Fruit fly (Drosophila melanogaster): ENCODE results near the gene Gss2.

Gene Gss2

dm6 chrX:17907184-17908006 lies 7.9 kb downstream of the Gss2 start, which contains the start of the genes CG7772 and Vps4 (continued):
- no peak for TF ChIP-seq ac (GFP tag; optimal IDR thresholded peaks at IDR 0.05)
- peak; percentile 85 for TF ChIP-seq MESR4 (GFP tag; optimal IDR thresholded peaks at IDR 0.05)
- no peak for TF ChIP-seq Mad (GFP tag; optimal IDR thresholded peaks at IDR 0.05)
- TF ChIP-seq Sry-β (GFP tag; optimal IDR thresholded peaks at IDR 0.05) = peak; percentile 84
- peak; percentile 91 for TF ChIP-seq CG17359 (tag; optimal IDR thresholded peaks at IDR 0.05)
- no peak for TF ChIP-seq corto (GFP tag; optimal IDR thresholded peaks at IDR 0.05)
- TF ChIP-seq cad (GFP tag; optimal IDR thresholded peaks at IDR 0.05) = no peak
- TF ChIP-seq crp (GFP tag; optimal IDR thresholded peaks at IDR 0.05) = peak in 1 of 2 experiments; percentile 12
- TF ChIP-seq stwl (tag; optimal IDR thresholded peaks at IDR 0.05) = peak; percentile 13
- TF ChIP-seq CG5180 (GFP tag; optimal IDR thresholded peaks at IDR 0.05) = no peak
- TF ChIP-seq Elba2 (GFP tag; optimal IDR thresholded peaks at IDR 0.05) = no peak
- peak; percentile 64 for TF ChIP-seq CG2116 (GFP tag; optimal IDR thresholded peaks at IDR 0.05)
- TF ChIP-seq CG10543 (GFP tag; optimal IDR thresholded peaks at IDR 0.05) = no peak
- TF ChIP-seq CG11560 (tag; IDR thresholded peaks at IDR 0.05) = no peak
- peak; percentile 58 for TF ChIP-seq Dref (GFP tag; IDR thresholded peaks at IDR 0.05)
- no peak for TF ChIP-seq CG9727 (GFP tag; optimal IDR thresholded peaks at IDR 0.05)
- TF ChIP-seq salm (tag; optimal IDR thresholded peaks at IDR 0.05) = no peak
- TF ChIP-seq amos (GFP tag; IDR thresholded peaks at IDR 0.05; ENCODE audit: partially characterized antibody) = peak; percentile 14; the same call in 1 of the 2 replicates
- no peak for TF ChIP-seq HLH4C (GFP tag; IDR thresholded peaks at IDR 0.05; ENCODE audit: partially characterized antibody)
- no peak for TF ChIP-seq CG30403 (GFP tag; optimal IDR thresholded peaks at IDR 0.05)
- no peak for TF ChIP-seq CG15269 (tag; optimal IDR thresholded peaks at IDR 0.05)
- no peak for TF ChIP-seq rib (GFP tag; IDR thresholded peaks at IDR 0.05)
- TF ChIP-seq CG15696 (tag; optimal IDR thresholded peaks at IDR 0.05) = no peak
- peak; percentile 40 for TF ChIP-seq CG15514 (GFP tag; optimal IDR thresholded peaks at IDR 0.05)
- no peak for TF ChIP-seq Taf1 (GFP tag; IDR thresholded peaks at IDR 0.05)
- TF ChIP-seq CG15479 (GFP tag; optimal IDR thresholded peaks at IDR 0.05) = no peak
- no peak for TF ChIP-seq HLH3B (GFP tag; IDR thresholded peaks at IDR 0.05)
- no peak for TF ChIP-seq Spps (tag; optimal IDR thresholded peaks at IDR 0.05)
- TF ChIP-seq dimm (GFP tag; IDR thresholded peaks at IDR 0.05) = no peak
- TF ChIP-seq CG42726 (GFP tag; IDR thresholded peaks at IDR 0.05; ENCODE audit: partially characterized antibody) = no peak
- TF ChIP-seq Dad (GFP tag; optimal IDR thresholded peaks at IDR 0.05) = no peak
- TF ChIP-seq CG13424 (tag; optimal IDR thresholded peaks at IDR 0.05) = no peak
- no peak for TF ChIP-seq CG6175 (GFP tag; IDR thresholded peaks at IDR 0.05)
- no peak for TF ChIP-seq grn (GFP tag; optimal IDR thresholded peaks at IDR 0.05)
- no peak for TF ChIP-seq NC2β (GFP tag; optimal IDR thresholded peaks at IDR 0.05)
- TF ChIP-seq Antp (GFP tag; optimal IDR thresholded peaks at IDR 0.05) = no peak
- TF ChIP-seq Hr39 (optimal IDR thresholded peaks at IDR 0.05) = no peak
- TF ChIP-seq Meics (GFP tag; optimal IDR thresholded peaks at IDR 0.05) = no peak
- TF ChIP-seq CG30020 (tag; optimal IDR thresholded peaks at IDR 0.05) = peak; percentile 23
- TF ChIP-seq CG8089 (GFP tag; optimal IDR thresholded peaks at IDR 0.05) = no peak
- TF ChIP-seq CG10267 (tag; optimal IDR thresholded peaks at IDR 0.05) = peak; percentile 5
- no peak for TF ChIP-seq sc (optimal IDR thresholded peaks at IDR 0.05)
- no peak for TF ChIP-seq sc (GFP tag; optimal IDR thresholded peaks at IDR 0.05)
- TF ChIP-seq fd102C (GFP tag; optimal IDR thresholded peaks at IDR 0.05) = no peak
- no peak for TF ChIP-seq CG9215 (GFP tag; IDR thresholded peaks at IDR 0.05)
- no peak for TF ChIP-seq CG12071 (GFP tag; optimal IDR thresholded peaks at IDR 0.05)
- no peak for TF ChIP-seq Mrtf (GFP tag; IDR thresholded peaks at IDR 0.05)
- no peak for TF ChIP-seq ken (GFP tag; IDR thresholded peaks at IDR 0.05)
- no peak for TF ChIP-seq sens-2 (GFP tag; IDR thresholded peaks at IDR 0.05)
- TF ChIP-seq ewg (GFP tag; optimal IDR thresholded peaks at IDR 0.05) = no peak
